Worm (Caenorhabditis elegans) whole organism, L4 larva: ENCODE measurements around the gene fbxb-25.

Experiments
- D1046.2 ChIP-seq: fragments of 200-800 bp; sonication (Bioruptor generic); IDR thresholded peaks from 2 replicates; pipeline ENCODE4 v1.3.6; 2022; ENCODE audit warnings: missing genetic modification characterization, missing compliant biosample characterization
- F26F4.8 ChIP-seq: fragments of 200-800 bp; sonication (Bioruptor generic); conservative IDR thresholded peaks from 2 replicates; pipeline ENCODE4 v1.3.6; 2022; ENCODE audit warnings: missing genetic modification characterization, missing compliant biosample characterization
- F37D6.2 ChIP-seq: sonication (generic microtip); optimal IDR thresholded peaks from 2 replicates; lab custom pipeline; 2016; ENCODE audit warnings: mild to moderate bottlenecking, missing genetic modification characterization, missing compliant biosample characterization
- F44E2.7 ChIP-seq: fragments of 200-800 bp; sonication (Bioruptor generic); IDR thresholded peaks from 2 replicates; pipeline ENCODE4 v2.1.2; 2022; ENCODE audit warnings: missing genetic modification characterization, missing compliant biosample characterization
- T20F7.1 ChIP-seq: fragments of 200-800 bp; sonication (Bioruptor generic); optimal IDR thresholded peaks from 2 replicates; lab custom pipeline; 2018; ENCODE audit warnings: mild to moderate bottlenecking, missing genetic modification characterization, missing compliant biosample characterization
- T26A8.4 ChIP-seq: fragments of 200-800 bp; sonication (Bioruptor generic); IDR thresholded peaks from 2 replicates; pipeline ENCODE4 v1.3.6; 2022; ENCODE audit warnings: missing genetic modification characterization, missing compliant biosample characterization
- Y48G9A.11 ChIP-seq: fragments of 200-800 bp; sonication (Bioruptor generic); IDR thresholded peaks from 2 replicates; pipeline ENCODE4 v1.3.6; 2022; ENCODE audit warnings: missing genetic modification reagents, missing genetic modification characterization, missing compliant biosample characterization
- Y75B8A.6 ChIP-seq: fragments of 200-800 bp; sonication (Bioruptor generic); IDR thresholded peaks from 2 replicates; pipeline ENCODE4 v1.3.6; 2022; ENCODE audit warnings: missing genetic modification reagents, missing genetic modification characterization, missing compliant biosample characterization
- ZK337.2 ChIP-seq: fragments of 200-800 bp; sonication (Bioruptor generic); IDR thresholded peaks from 2 replicates; pipeline ENCODE4 v1.3.6; 2022; ENCODE audit warnings: missing genetic modification reagents, missing genetic modification characterization, missing compliant biosample characterization
- aha-1 ChIP-seq: fragments of 150-350 bp; peaks from one replicate; lab custom pipeline; 2014; ENCODE audit warnings: missing biosample characterization, missing genetic modification characterization
- aly-2 ChIP-seq: sonication (generic microtip); optimal IDR thresholded peaks from 2 replicates; lab custom pipeline; 2018; ENCODE audit warnings: missing biosample characterization, missing genetic modification characterization
- arid-1 ChIP-seq: fragments of 200-800 bp; sonication (Bioruptor generic); conservative IDR thresholded peaks from 2 replicates; pipeline ENCODE4 v1.3.6; 2022; ENCODE audit warnings: missing genetic modification reagents, missing genetic modification characterization, missing compliant biosample characterization
- ceh-44 ChIP-seq: fragments of 200-800 bp; sonication (Bioruptor generic); IDR thresholded peaks from 2 replicates; pipeline ENCODE4 v1.3.6; 2022; ENCODE audit warnings: missing genetic modification reagents, missing genetic modification characterization, missing compliant biosample characterization
- ces-1 ChIP-seq: fragments of 150-350 bp; sonication (generic microtip); optimal IDR thresholded peaks from 4 replicates; lab custom pipeline; 2014; ENCODE audit warnings: missing biosample characterization, missing genetic modification reagents, missing genetic modification characterization
- cey-2 ChIP-seq: sonication (generic microtip); optimal IDR thresholded peaks from 3 replicates; lab custom pipeline; 2017; ENCODE audit warnings: missing genetic modification characterization, mild to moderate bottlenecking, missing compliant biosample characterization, antibody characterized with exemption, borderline replicate concordance; ENCODE audit not compliant: insufficient read depth
- daf-8 ChIP-seq: fragments of 200-800 bp; sonication (Bioruptor generic); IDR thresholded peaks from 2 replicates; pipeline ENCODE4 v1.3.6; 2022; ENCODE audit warnings: missing genetic modification characterization, missing compliant biosample characterization
- dmd-8 ChIP-seq: fragments of 200-800 bp; sonication (Bioruptor generic); IDR thresholded peaks from 2 replicates; pipeline ENCODE4 v1.3.6; 2022; ENCODE audit warnings: missing genetic modification characterization, missing compliant biosample characterization
- duxl-1 ChIP-seq: sonication (generic microtip); optimal IDR thresholded peaks from 2 replicates; lab custom pipeline; 2016; ENCODE audit warnings: mild to moderate bottlenecking, missing genetic modification characterization, moderate library complexity, missing compliant biosample characterization; ENCODE audit not compliant: poor library complexity
- dve-1 ChIP-seq: sonication (generic microtip); optimal IDR thresholded peaks from 2 replicates; lab custom pipeline; 2017; ENCODE audit warnings: antibody characterized with exemption, mild to moderate bottlenecking, missing genetic modification characterization, missing compliant biosample characterization; ENCODE audit not compliant: insufficient read depth
- egl-27 ChIP-seq: sonication (generic microtip); optimal IDR thresholded peaks from 3 replicates; lab custom pipeline; 2017; ENCODE audit warnings: missing biosample characterization, missing genetic modification reagents, missing genetic modification characterization
- egl-43 ChIP-seq: fragments of 200-800 bp; sonication (Bioruptor generic); IDR thresholded peaks from 2 replicates; pipeline ENCODE4 v1.3.6; 2022; ENCODE audit warnings: missing genetic modification reagents, missing genetic modification characterization, missing compliant biosample characterization
- hmg-1.1 ChIP-seq: fragments of 200-800 bp; sonication (Bioruptor generic); IDR thresholded peaks from 2 replicates; pipeline ENCODE4 v1.3.6; 2022; ENCODE audit warnings: missing genetic modification reagents, missing genetic modification characterization, missing compliant biosample characterization
- lin-38 ChIP-seq: fragments of 200-800 bp; sonication (Bioruptor generic); IDR thresholded peaks from 2 replicates; pipeline ENCODE4 v1.3.6; 2022; ENCODE audit warnings: missing genetic modification reagents, missing genetic modification characterization, missing compliant biosample characterization
- lin-39 ChIP-seq: fragments of 150-350 bp; optimal IDR thresholded peaks from 2 replicates; lab custom pipeline; 2014; ENCODE audit warnings: missing biosample characterization, missing genetic modification reagents, missing genetic modification characterization
- mes-2 ChIP-seq: sonication (generic microtip); optimal IDR thresholded peaks from 2 replicates; lab custom pipeline; 2016; ENCODE audit warnings: missing genotype, mild to moderate bottlenecking, missing genetic modification characterization, missing compliant biosample characterization; ENCODE audit not compliant: poor library complexity, severe bottlenecking
- mxl-2 ChIP-seq: fragments of 200-800 bp; sonication (Bioruptor generic); conservative IDR thresholded peaks from 2 replicates; pipeline ENCODE4 v1.3.6; 2022; ENCODE audit warnings: missing genetic modification reagents, missing genetic modification characterization, missing compliant biosample characterization
- mxl-3 ChIP-seq: fragments of 200-800 bp; sonication (Bioruptor generic); optimal IDR thresholded peaks from 2 replicates; lab custom pipeline; 2018; ENCODE audit warnings: mild to moderate bottlenecking, missing genetic modification characterization, missing compliant biosample characterization
- nhr-11 ChIP-seq: fragments of 150-350 bp; optimal IDR thresholded peaks from 2 replicates; lab custom pipeline; 2014; ENCODE audit warnings: missing biosample characterization, missing genetic modification characterization
- nhr-111 ChIP-seq: fragments of 200-800 bp; sonication (Bioruptor generic); optimal IDR thresholded peaks from 2 replicates; lab custom pipeline; 2018; ENCODE audit warnings: mild to moderate bottlenecking, missing genetic modification characterization, missing compliant biosample characterization
- nhr-28 ChIP-seq: fragments of 150-350 bp; optimal IDR thresholded peaks from 2 replicates; lab custom pipeline; 2014; ENCODE audit warnings: missing biosample characterization, missing genetic modification characterization
- nhr-41 ChIP-seq: fragments of 200-800 bp; sonication (Bioruptor generic); IDR thresholded peaks from 2 replicates; pipeline ENCODE4 v1.3.6; 2022; ENCODE audit warnings: missing genetic modification reagents, missing genetic modification characterization, missing compliant biosample characterization
- nhr-6 ChIP-seq: fragments of 150-350 bp; optimal IDR thresholded peaks from 2 replicates; lab custom pipeline; 2014; ENCODE audit warnings: missing biosample characterization, missing genetic modification characterization
- nhr-76 ChIP-seq: fragments of 150-350 bp; optimal IDR thresholded peaks from 2 replicates; lab custom pipeline; 2014; ENCODE audit warnings: missing biosample characterization, missing genetic modification characterization
- pha-4 ChIP-seq, 2 experiments: fragments of 150-350 bp in 1 of 2; fragments of 200-800 bp in 1 of 2; sonication (Bioruptor generic) in 1 of 2; IDR thresholded peaks in 1 of 2; optimal IDR thresholded peaks in 1 of 2; 2 replicates each; pipeline versions ENCODE4 v1.3.6 to Lab custom; 2014 to 2022; ENCODE audit warnings: missing genetic modification characterization in 2 of 2, missing genetic modification reagents in 2 of 2, missing biosample characterization in 1 of 2, missing compliant biosample characterization in 1 of 2
- pqm-1 ChIP-seq: sonication (generic microtip); optimal IDR thresholded peaks from 2 replicates; lab custom pipeline; 2017; ENCODE audit warnings: missing biosample characterization, missing genetic modification characterization
- sdz-12 ChIP-seq: fragments of 200-800 bp; sonication (Bioruptor generic); optimal IDR thresholded peaks from 2 replicates; lab custom pipeline; 2018; ENCODE audit warnings: mild to moderate bottlenecking, missing genetic modification characterization, missing compliant biosample characterization
- tag-97 ChIP-seq: fragments of 200-800 bp; sonication (Bioruptor generic); IDR thresholded peaks from 2 replicates; pipeline ENCODE4 v1.3.6; 2022; ENCODE audit warnings: missing genetic modification characterization, missing compliant biosample characterization
- unc-130 ChIP-seq: sonication (generic microtip); optimal IDR thresholded peaks from 2 replicates; lab custom pipeline; 2016; ENCODE audit warnings: missing genetic modification reagents, missing genetic modification characterization, missing compliant biosample characterization
- unc-62 ChIP-seq, 3 experiments: fragments of 150-350 bp in 1 of 3; sonication (generic microtip); optimal IDR thresholded peaks in 2 of 3; peaks in 1 of 3; 1 replicate in 1 of 3; 2 replicates in 2 of 3; lab custom pipeline; 2014 to 2017; ENCODE audit warnings: missing biosample characterization in 3 of 3, missing genetic modification characterization in 3 of 3, missing genetic modification reagents in 3 of 3, missing genotype in 1 of 3
- vab-7 ChIP-seq: fragments of 200-800 bp; sonication (Bioruptor generic); IDR thresholded peaks from 2 replicates; pipeline ENCODE4 v1.3.6; 2022; ENCODE audit warnings: missing genetic modification reagents, missing genetic modification characterization, missing compliant biosample characterization
- zfp-2 ChIP-seq: sonication (generic microtip); optimal IDR thresholded peaks from 2 replicates; lab custom pipeline; 2016; ENCODE audit warnings: mild to moderate bottlenecking, missing genetic modification characterization, missing compliant biosample characterization
- zip-11 ChIP-seq: fragments of 200-800 bp; sonication (Bioruptor generic); IDR thresholded peaks from 2 replicates; pipeline ENCODE4 v1.3.6; 2022; ENCODE audit warnings: missing genetic modification characterization, missing compliant biosample characterization
- zip-2 ChIP-seq: fragments of 150-350 bp; optimal IDR thresholded peaks from 2 replicates; lab custom pipeline; 2014; ENCODE audit warnings: missing biosample characterization, missing genetic modification characterization
- ztf-11 ChIP-seq: fragments of 150-350 bp; optimal IDR thresholded peaks from 2 replicates; lab custom pipeline; 2014; ENCODE audit warnings: missing biosample characterization, missing genetic modification characterization
- ztf-7 ChIP-seq: fragments of 150-350 bp; optimal IDR thresholded peaks from 2 replicates; lab custom pipeline; 2014; ENCODE audit warnings: missing biosample characterization, missing genetic modification characterization

fbxb-25 gene

DNA sequence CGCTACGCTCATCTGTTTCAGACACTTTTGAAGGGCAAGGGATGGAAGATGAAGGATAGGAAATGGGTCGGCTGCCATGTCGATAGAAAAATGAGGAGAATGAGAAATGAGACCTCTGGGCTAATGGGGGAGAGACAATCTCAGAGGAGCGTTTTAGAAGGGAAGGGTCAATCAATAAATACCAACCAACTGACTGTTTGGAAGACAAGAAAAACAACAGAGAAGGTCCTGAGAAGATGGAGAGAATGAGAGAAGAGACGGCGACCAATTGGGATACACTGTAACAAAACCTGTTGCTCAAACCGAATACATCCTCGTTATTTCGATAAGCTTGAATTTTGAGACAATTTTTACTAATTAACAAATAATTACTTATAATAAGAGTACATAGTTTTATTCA, 30.4 kb upstream of the fbxb-25 start, which contains the start of gene fbxb-15:
TSS of gene fbxb-15 (minus strand) at position 101 of the 400 bp plus-strand sequence.
- TF ChIP-seq pqm-1 (tag; lab: Kevin White, UChicago) (no peak), unc-130 (no peak), zfp-2 (no peak), aha-1 (tag; lab: Kevin White, UChicago) (no peak), zip-11 (GFP tag; lab: Robert Waterston, UW) (no peak), F26F4.8 (GFP tag; lab: Robert Waterston, UW) (no peak), ztf-7 (tag; lab: Kevin White, UChicago) (no peak), lin-38 (no peak), egl-27 (tag; lab: Kevin White, UChicago) (no peak), nhr-28 (tag; lab: Kevin White, UChicago) (no peak), T26A8.4 (GFP tag; lab: Robert Waterston, UW) (no peak), Y48G9A.11 (GFP tag; lab: Robert Waterston, UW) (no peak), vab-7 (GFP tag; lab: Robert Waterston, UW) (no peak), unc-62 (GFP tag; optimal IDR thresholded peaks at IDR 0.05 in 1 of 2; lab: Kevin White, UChicago) (no peak), unc-62 (tag; optimal IDR thresholded peaks at IDR 0.05; lab: Kevin White, UChicago) (no peak)

DNA sequence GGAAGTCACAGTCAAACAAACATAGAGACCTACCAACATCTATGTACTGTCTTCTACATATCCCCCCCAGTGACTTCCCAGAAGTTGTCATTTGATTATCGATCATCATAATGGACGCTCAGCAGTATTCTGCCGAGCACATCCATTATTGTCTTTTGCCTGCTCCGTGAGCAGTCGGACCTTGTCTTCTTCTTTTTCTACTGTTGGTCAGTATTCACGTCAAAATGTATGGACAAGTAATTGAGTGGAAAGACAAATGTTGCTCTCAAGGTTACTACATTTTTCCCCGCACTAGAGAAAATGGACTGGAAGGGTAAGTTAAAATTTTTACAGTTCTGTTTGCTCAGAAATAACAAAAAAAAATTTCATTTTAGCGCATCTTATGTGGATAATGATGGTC, 28.9 kb upstream of the fbxb-25 start, which contains the start of gene btb-12:
TSS of gene btb-12 (plus strand) at position 301 of the 400 bp plus-strand sequence.
- no peak for TF ChIP-seq nhr-6 (tag; lab: Kevin White, UChicago)
- no peak for TF ChIP-seq Y48G9A.11 (GFP tag; lab: Robert Waterston, UW)
- no peak for TF ChIP-seq nhr-76 (tag; lab: Kevin White, UChicago)
- TF ChIP-seq ces-1, result no peak
- TF ChIP-seq duxl-1, result no peak
- no peak for TF ChIP-seq vab-7 (GFP tag; lab: Robert Waterston, UW)
- TF ChIP-seq hmg-1.1 (GFP tag; lab: Robert Waterston, UW), result no peak
- TF ChIP-seq sdz-12 (GFP tag; lab: Kevin White, UChicago), result no peak
- TF ChIP-seq egl-43 (GFP tag; lab: Robert Waterston, UW), result no peak
- TF ChIP-seq nhr-41 (GFP tag; lab: Robert Waterston, UW), result no peak
- no peak for TF ChIP-seq arid-1 (GFP tag; lab: Robert Waterston, UW)
- TF ChIP-seq ztf-11 (tag; lab: Kevin White, UChicago), result no peak
- TF ChIP-seq F37D6.2 (tag; lab: Kevin White, UChicago), result no peak
- TF ChIP-seq tag-97, result no peak
- TF ChIP-seq nhr-11, result no peak
- no peak for TF ChIP-seq daf-8 (GFP tag; lab: Robert Waterston, UW)
- no peak for TF ChIP-seq D1046.2 (GFP tag; lab: Robert Waterston, UW)
- TF ChIP-seq mes-2, result no peak

DNA sequence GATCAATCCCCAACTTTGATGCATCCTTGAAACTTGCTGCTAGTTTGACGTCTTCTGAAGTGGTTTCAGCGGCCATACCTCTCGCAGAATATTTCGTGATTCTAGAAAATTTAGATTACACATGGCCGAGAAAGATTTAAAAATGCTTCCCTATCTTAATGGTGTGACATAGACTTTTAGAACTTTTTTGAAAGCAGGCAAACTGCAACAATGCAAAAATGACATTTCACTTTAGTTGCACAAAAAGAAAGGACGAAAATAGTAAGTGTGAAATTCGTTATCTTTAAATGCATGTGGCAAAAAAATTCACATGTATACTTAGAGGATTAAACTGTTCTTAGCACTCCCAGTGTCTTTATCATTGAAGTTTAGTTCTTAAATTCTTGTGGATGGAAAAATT, 26.6 kb upstream of the fbxb-25 start, which contains the start of gene ZC204.12:
TSS of gene ZC204.12 (minus strand) at position 101 of the 400 bp plus-strand sequence.
- TF ChIP-seq aly-2 (no peak), pha-4 (GFP tag; IDR thresholded peaks at IDR 0.05; lab: Robert Waterston, UW) (no peak), pha-4 (tag; optimal IDR thresholded peaks at IDR 0.05; lab: Kevin White, UChicago) (no peak), nhr-11 (no peak), Y75B8A.6 (GFP tag; lab: Robert Waterston, UW) (no peak), F44E2.7 (no peak), T20F7.1 (GFP tag; lab: Kevin White, UChicago) (no peak), zip-2 (tag; lab: Kevin White, UChicago) (no peak), zip-11 (GFP tag; lab: Robert Waterston, UW) (no peak), mxl-3 (no peak), dve-1 (tag; lab: Kevin White, UChicago) (no peak), nhr-111 (GFP tag; lab: Kevin White, UChicago) (no peak), tag-97 (no peak), ceh-44 (GFP tag; lab: Robert Waterston, UW) (no peak), lin-39 (tag; lab: Kevin White, UChicago) (no peak), cey-2 (tag; lab: Kevin White, UChicago) (no peak), mxl-2 (GFP tag; lab: Robert Waterston, UW) (no peak), ZK337.2 (GFP tag; lab: Robert Waterston, UW) (no peak), dmd-8 (GFP tag; lab: Robert Waterston, UW) (no peak), D1046.2 (GFP tag; lab: Robert Waterston, UW) (no peak)
